Worm (Caenorhabditis elegans): Measurements from ENCODE around the gene F44E5.4.

DNA sequence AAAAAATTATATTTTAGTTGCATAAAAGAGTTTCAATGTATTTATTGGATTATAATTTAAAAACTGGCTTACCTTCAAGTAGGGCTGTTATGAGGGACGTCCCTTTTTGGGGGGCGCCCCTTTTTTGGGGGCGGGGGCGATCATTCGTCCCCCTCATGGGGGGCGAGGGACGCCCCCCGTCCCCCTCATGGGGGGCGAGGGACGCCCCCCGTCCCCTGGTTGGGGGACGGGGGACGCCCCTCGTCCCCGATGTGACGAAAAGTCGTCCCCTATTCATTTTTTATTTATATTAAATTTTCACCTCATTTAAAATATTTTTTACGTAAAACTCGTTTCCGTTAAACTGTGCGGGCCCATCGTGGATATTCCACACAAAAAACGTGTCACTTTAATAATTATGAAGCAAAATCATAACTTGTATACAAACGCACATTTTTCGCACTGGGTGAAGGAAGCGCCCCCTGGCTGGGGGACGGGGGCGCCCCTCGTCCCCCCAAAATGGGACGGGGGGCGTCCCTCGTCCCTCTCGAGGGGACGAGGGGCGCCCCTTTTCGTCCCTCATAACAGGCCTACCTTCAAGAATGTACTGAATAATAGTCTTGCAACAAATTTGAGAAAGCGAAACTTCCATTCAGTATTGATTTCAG lies 6.5 kb upstream of the F44E5.4 start:
- TF ChIP-seq F13C5.2 (tag; optimal IDR thresholded peaks at IDR 0.05) (no peak), sea-1 (GFP tag; conservative IDR thresholded peaks at IDR 0.05) (no peak), tra-4 (tag; optimal IDR thresholded peaks at IDR 0.05) (no peak), ama-1 (optimal IDR thresholded peaks at IDR 0.05) (no peak), ceh-13 (GFP tag; optimal IDR thresholded peaks at IDR 0.05) (no peak), pes-1 (GFP tag; IDR thresholded peaks at IDR 0.05) (no peak), ets-7 (tag; optimal IDR thresholded peaks at IDR 0.05) (no peak), flt-1 (GFP tag; IDR thresholded peaks at IDR 0.05) (no peak), hmbx-1 (tag; optimal IDR thresholded peaks at IDR 0.05) (no peak)
